Fruit fly (Drosophila melanogaster) whole organism, embryonic: ENCODE results near the gene ast.

Source experiments
- Adf1 ChIP-seq: fragments of 200-800 bp; sonication (Bioruptor generic); IDR thresholded peaks from 2 replicates; pipeline ENCODE4 v1.3.6; 2022; ENCODE audit warnings: missing biosample characterization, missing genetic modification characterization
- Awh ChIP-seq: fragments of 200-800 bp; sonication (Bioruptor generic); IDR thresholded peaks from 2 replicates; pipeline ENCODE4, ENCODE4 v1.3.6; 2022; ENCODE audit warnings: missing biosample characterization, missing genetic modification characterization
- Bteb2 ChIP-seq: fragments of 200-800 bp; sonication (Bioruptor generic); optimal IDR thresholded peaks from 2 replicates; lab custom pipeline; 2016; ENCODE audit warnings: missing biosample characterization, missing genetic modification characterization
- C15 ChIP-seq: fragments of 200-800 bp; sonication (Bioruptor generic); IDR thresholded peaks from 3 replicates; pipeline ENCODE4 v1.3.6; 2022; ENCODE audit warnings: missing biosample characterization, missing genetic modification characterization
- CG10979 ChIP-seq: fragments of 200-800 bp; sonication (Bioruptor generic); optimal IDR thresholded peaks from 2 replicates; lab custom pipeline; 2018; ENCODE audit warnings: missing biosample characterization, mild to moderate bottlenecking, missing genetic modification characterization, moderate library complexity
- CG12104 ChIP-seq: fragments of 200-800 bp; sonication (Bioruptor generic); optimal IDR thresholded peaks from 3 replicates; lab custom pipeline; 2016; ENCODE audit warnings: missing biosample characterization, missing genetic modification characterization
- CG12219 ChIP-seq: fragments of 200-800 bp; sonication (Bioruptor generic); optimal IDR thresholded peaks from 3 replicates; lab custom pipeline; 2018; ENCODE audit warnings: missing biosample characterization, mild to moderate bottlenecking, missing genetic modification characterization
- CG12236 ChIP-seq: fragments of 200-800 bp; sonication (Bioruptor generic); optimal IDR thresholded peaks from 2 replicates; lab custom pipeline; 2016; ENCODE audit warnings: missing biosample characterization, missing genetic modification characterization
- CG12299 ChIP-seq: fragments of 200-800 bp; sonication (Bioruptor generic); optimal IDR thresholded peaks from 2 replicates; lab custom pipeline; 2018; ENCODE audit warnings: missing biosample characterization, mild to moderate bottlenecking, missing genetic modification characterization
- CG12659 ChIP-seq: fragments of 200-800 bp; sonication (Bioruptor generic); optimal IDR thresholded peaks from 3 replicates; lab custom pipeline; 2017; ENCODE audit warnings: mild to moderate bottlenecking, missing biosample characterization, missing genetic modification reagents, missing genetic modification characterization
- CG12769 ChIP-seq: fragments of 200-800 bp; sonication (Bioruptor generic); optimal IDR thresholded peaks from 2 replicates; lab custom pipeline; 2019; ENCODE audit warnings: missing biosample characterization, mild to moderate bottlenecking, missing genetic modification characterization, moderate library complexity
- CG15011 ChIP-seq: fragments of 200-800 bp; sonication (Bioruptor generic); optimal IDR thresholded peaks from 3 replicates; lab custom pipeline; 2018; ENCODE audit warnings: missing biosample characterization, mild to moderate bottlenecking, missing genetic modification characterization
- CG1529 ChIP-seq: fragments of 200-800 bp; sonication (Bioruptor generic); optimal IDR thresholded peaks from 3 replicates; lab custom pipeline; 2018; ENCODE audit warnings: missing biosample characterization, missing genetic modification characterization
- CG1603 ChIP-seq: fragments of 200-800 bp; sonication (Bioruptor generic); optimal IDR thresholded peaks from 2 replicates; lab custom pipeline; 2019; ENCODE audit warnings: missing biosample characterization, mild to moderate bottlenecking, missing genetic modification characterization, moderate library complexity
- CG1647 ChIP-seq: fragments of 200-800 bp; sonication (Bioruptor generic); optimal IDR thresholded peaks from 3 replicates; lab custom pipeline; 2016; ENCODE audit warnings: missing biosample characterization, missing genetic modification characterization
- CG18599 ChIP-seq: fragments of 200-800 bp; sonication (Bioruptor generic); optimal IDR thresholded peaks from 3 replicates; lab custom pipeline; 2017; ENCODE audit warnings: missing biosample characterization, missing genetic modification characterization, mild to moderate bottlenecking, moderate library complexity, missing genetic modification reagents
- CG2129 ChIP-seq: fragments of 200-800 bp; sonication (Bioruptor generic); IDR thresholded peaks from 2 replicates; pipeline ENCODE4 v1.3.6; 2022; ENCODE audit warnings: missing biosample characterization, missing genetic modification characterization; ENCODE audit not compliant: partially characterized antibody
- CG31224 ChIP-seq: fragments of 200-800 bp; sonication (Bioruptor generic); IDR thresholded peaks from 2 replicates; pipeline ENCODE4 v1.3.6; 2022; ENCODE audit warnings: missing biosample characterization, missing genetic modification characterization
- CG32772 ChIP-seq: fragments of 200-800 bp; sonication (Bioruptor generic); IDR thresholded peaks from 2 replicates; pipeline ENCODE4 v1.3.6; 2022; ENCODE audit warnings: missing biosample characterization, missing genetic modification characterization
- CG3995 ChIP-seq: fragments of 200-800 bp; sonication (Bioruptor generic); optimal IDR thresholded peaks from 3 replicates; lab custom pipeline; 2016; ENCODE audit warnings: missing biosample characterization, missing genetic modification characterization
- CG4617 ChIP-seq: fragments of 200-800 bp; sonication (Bioruptor generic); optimal IDR thresholded peaks from 3 replicates; lab custom pipeline; 2016; ENCODE audit warnings: missing biosample characterization, missing genetic modification characterization, borderline replicate concordance
- CG4854 ChIP-seq: fragments of 200-800 bp; sonication (Bioruptor generic); optimal IDR thresholded peaks from 2 replicates; lab custom pipeline; 2016; ENCODE audit warnings: missing biosample characterization, missing genetic modification characterization, inconsistent platforms
- CG6272 ChIP-seq: fragments of 200-800 bp; sonication (Bioruptor generic); IDR thresholded peaks from 2 replicates; pipeline ENCODE4 v1.3.6; 2022; ENCODE audit warnings: missing biosample characterization, missing genetic modification characterization
- CG7745 ChIP-seq: fragments of 200-800 bp; sonication (Bioruptor generic); optimal IDR thresholded peaks from 2 replicates; lab custom pipeline; 2018; ENCODE audit warnings: missing biosample characterization, mild to moderate bottlenecking, missing genetic modification characterization, moderate library complexity
- CG7928 ChIP-seq: fragments of 200-800 bp; sonication (Bioruptor generic); optimal IDR thresholded peaks from 2 replicates; lab custom pipeline; 2017; ENCODE audit warnings: missing biosample characterization, mild to moderate bottlenecking, missing genetic modification characterization
- CG8281 ChIP-seq: fragments of 200-800 bp; sonication (Bioruptor generic); optimal IDR thresholded peaks from 2 replicates; lab custom pipeline; 2018; ENCODE audit warnings: missing biosample characterization, mild to moderate bottlenecking, missing genetic modification characterization, moderate library complexity
- CG8924 ChIP-seq: fragments of 200-800 bp; optimal IDR thresholded peaks from 3 replicates; lab custom pipeline; 2019; ENCODE audit warnings: missing biosample characterization, mild to moderate bottlenecking, missing genetic modification characterization, moderate library complexity
- Eip74EF ChIP-seq, 2 experiments: fragments of 200-800 bp in 1 of 2; fragments of >200 bp in 1 of 2; sonication (Bioruptor generic) in 1 of 2; optimal IDR thresholded peaks; 2 replicates each; lab custom pipeline; 2017 to 2019; ENCODE audit warnings: missing biosample characterization in 2 of 2, missing genetic modification characterization in 2 of 2, mild to moderate bottlenecking in 1 of 2, moderate library complexity in 1 of 2
- Elba2 ChIP-seq: fragments of 200-800 bp; sonication (Bioruptor generic); optimal IDR thresholded peaks from 3 replicates; lab custom pipeline; 2016; ENCODE audit warnings: missing biosample characterization, missing genetic modification characterization
- Gug ChIP-seq: fragments of 200-800 bp; sonication (Bioruptor generic); IDR thresholded peaks from 4 replicates; pipeline ENCODE4 v1.3.6; 2022; ENCODE audit warnings: missing biosample characterization, missing genetic modification characterization
- MBD-R2 ChIP-seq: fragments of 200-800 bp; sonication (Bioruptor generic); IDR thresholded peaks from 2 replicates; pipeline ENCODE4 v1.3.6; 2022; ENCODE audit warnings: missing biosample characterization, missing genetic modification characterization
- Ravus ChIP-seq: fragments of 200-800 bp; sonication (Bioruptor generic); IDR thresholded peaks from 2 replicates; pipeline ENCODE4 v1.3.6; 2022; ENCODE audit warnings: missing biosample characterization, missing genetic modification characterization
- Taf1 ChIP-seq: fragments of 200-800 bp; sonication (Bioruptor generic); IDR thresholded peaks from 2 replicates; pipeline ENCODE4 v1.3.6; 2022; ENCODE audit warnings: missing biosample characterization, missing genetic modification characterization
- al ChIP-seq: fragments of 200-800 bp; sonication (Bioruptor generic); IDR thresholded peaks from 2 replicates; pipeline ENCODE4 v1.3.6; 2022; ENCODE audit warnings: missing biosample characterization, missing genetic modification characterization
- chif ChIP-seq, 2 experiments: fragments of 200-800 bp; sonication (Bioruptor generic); optimal IDR thresholded peaks; 3 replicates each; lab custom pipeline; 2016; ENCODE audit warnings: missing biosample characterization in 2 of 2, missing genetic modification characterization in 2 of 2
- ems ChIP-seq: fragments of 200-800 bp; sonication (Bioruptor generic); optimal IDR thresholded peaks from 3 replicates; lab custom pipeline; 2016; ENCODE audit warnings: missing biosample characterization, missing genetic modification characterization
- fd64A ChIP-seq: fragments of 200-800 bp; sonication (Bioruptor generic); optimal IDR thresholded peaks from 3 replicates; lab custom pipeline; 2018; ENCODE audit warnings: missing biosample characterization, mild to moderate bottlenecking, missing genetic modification characterization
- gce ChIP-seq: fragments of 200-800 bp; sonication (Bioruptor generic); IDR thresholded peaks from 3 replicates; pipeline ENCODE4 v1.3.6; 2022; ENCODE audit warnings: missing biosample characterization, missing genetic modification characterization
- her ChIP-seq: fragments of 200-800 bp; sonication (Bioruptor generic); optimal IDR thresholded peaks from 2 replicates; lab custom pipeline; 2016; ENCODE audit warnings: missing biosample characterization, missing genetic modification characterization
- jigr1 ChIP-seq: fragments of 200-800 bp; sonication (Bioruptor generic); IDR thresholded peaks from 3 replicates; pipeline ENCODE4 v1.3.6; 2022; ENCODE audit warnings: missing biosample characterization, missing genetic modification characterization
- jing ChIP-seq: fragments of 200-800 bp; sonication (Bioruptor generic); optimal IDR thresholded peaks from 2 replicates; lab custom pipeline; 2018; ENCODE audit warnings: missing biosample characterization, mild to moderate bottlenecking, missing genetic modification characterization
- kah ChIP-seq: fragments of 200-800 bp; sonication (Bioruptor generic); optimal IDR thresholded peaks from 2 replicates; lab custom pipeline; 2018; ENCODE audit warnings: missing biosample characterization, mild to moderate bottlenecking, missing genetic modification characterization
- nerfin-2 ChIP-seq: fragments of 200-800 bp; sonication (Bioruptor generic); IDR thresholded peaks from 2 replicates; pipeline ENCODE4 v1.3.6; 2022; ENCODE audit warnings: missing biosample characterization, missing genetic modification characterization; ENCODE audit not compliant: partially characterized antibody
- row ChIP-seq: fragments of 200-800 bp; sonication (Bioruptor generic); IDR thresholded peaks from 3 replicates; pipeline ENCODE4 v1.3.6; 2022; ENCODE audit warnings: missing biosample characterization, missing genetic modification characterization
- sd ChIP-seq: fragments of 200-800 bp; sonication (Bioruptor generic); optimal IDR thresholded peaks from 3 replicates; lab custom pipeline; 2018; ENCODE audit warnings: missing biosample characterization, mild to moderate bottlenecking, missing genetic modification characterization, moderate library complexity
- tap ChIP-seq: fragments of 200-800 bp; optimal IDR thresholded peaks from 3 replicates; lab custom pipeline; 2019; ENCODE audit warnings: missing biosample characterization, mild to moderate bottlenecking, missing genetic modification characterization, moderate library complexity
- trem ChIP-seq: fragments of 200-800 bp; optimal IDR thresholded peaks from 3 replicates; lab custom pipeline; 2019; ENCODE audit warnings: missing biosample characterization, mild to moderate bottlenecking, missing genetic modification characterization, moderate library complexity
- vfl ChIP-seq: fragments of 200-800 bp; sonication (Bioruptor generic); optimal IDR thresholded peaks from 2 replicates; lab custom pipeline; 2016; ENCODE audit warnings: missing biosample characterization, missing genetic modification characterization
- wek ChIP-seq: fragments of 200-800 bp; sonication (Bioruptor generic); optimal IDR thresholded peaks from 3 replicates; lab custom pipeline; 2018; ENCODE audit warnings: missing biosample characterization, mild to moderate bottlenecking, missing genetic modification characterization, moderate library complexity
- z ChIP-seq: fragments of 200-800 bp; sonication (Bioruptor generic); IDR thresholded peaks from 3 replicates; pipeline ENCODE4 v1.3.6; 2022; ENCODE audit warnings: missing biosample characterization, missing genetic modification characterization

Gene ast

dm6 chr2L:1075753-1076152 lies 2.0 kb upstream of the ast start (continued):
- TF ChIP-seq CG7745 (tag; lab: Kevin White, UChicago) (peak; percentile 23), CG18599 (GFP tag; lab: Kevin White, UChicago) (peak; percentile 73), tap (peak; percentile 80), CG12104 (GFP tag; lab: Kevin White, UChicago) (peak; percentile 74), Awh (GFP tag; lab: Robert Waterston, UW) (peak; percentile 95), z (GFP tag; lab: Robert Waterston, UW) (peak; percentile 64; the same call in 1 of the 3 replicates), nerfin-2 (no peak), CG4617 (GFP tag; lab: Kevin White, UChicago) (peak; percentile 90), kah (peak; percentile 68), CG8281 (tag; lab: Kevin White, UChicago) (peak; percentile 61), wek (GFP tag; lab: Kevin White, UChicago) (peak; percentile 66), Gug (GFP tag; lab: Robert Waterston, UW) (peak; percentile 95), CG1529 (GFP tag; lab: Kevin White, UChicago) (peak; percentile 91), CG1647 (GFP tag; lab: Kevin White, UChicago) (peak; percentile 93), CG1603 (peak; percentile 98), CG12236 (peak; percentile 95), trem (tag; lab: Kevin White, UChicago) (peak; percentile 88), gce (GFP tag; lab: Robert Waterston, UW) (peak; percentile 91), sd (tag; lab: Kevin White, UChicago) (peak; percentile 29), CG31224 (GFP tag; lab: Robert Waterston, UW) (peak; percentile 70), MBD-R2 (GFP tag; lab: Robert Waterston, UW) (peak; percentile 60; the same call in 1 of the 2 replicates), fd64A (peak; percentile 80), CG12219 (GFP tag; lab: Kevin White, UChicago) (peak; percentile 89), CG4854 (GFP tag; lab: Kevin White, UChicago) (peak; percentile 80), CG7928 (GFP tag; lab: Kevin White, UChicago) (no peak), Eip74EF (GFP tag; optimal IDR thresholded peaks at IDR 0.05; lab: Kevin White, UChicago) (peak in 1 of 2 experiments; percentile 81), jigr1 (peak; percentile 90), Adf1 (peak; percentile 34; the same call in 1 of the 2 replicates), CG12299 (peak; percentile 66), ems (GFP tag; lab: Kevin White, UChicago) (peak; percentile 92), CG8924 (tag; lab: Kevin White, UChicago) (peak; percentile 93), CG3995 (GFP tag; lab: Kevin White, UChicago) (no peak), Taf1 (GFP tag; lab: Robert Waterston, UW) (peak; percentile 45; the same call in 1 of the 2 replicates), CG15011 (GFP tag; lab: Kevin White, UChicago) (peak; percentile 58), vfl (GFP tag; lab: Kevin White, UChicago) (peak; percentile 76), al (GFP tag; lab: Robert Waterston, UW) (peak; percentile 43; the same call in 1 of the 2 replicates), Bteb2 (GFP tag; lab: Kevin White, UChicago) (peak; percentile 72), CG12659 (GFP tag; lab: Kevin White, UChicago) (peak; percentile 82), CG32772 (GFP tag; lab: Robert Waterston, UW) (peak; percentile 95), chif (GFP tag; optimal IDR thresholded peaks at IDR 0.05; lab: Kevin White, UChicago) (peak; percentile 96 to 98), CG2129 (GFP tag; lab: Robert Waterston, UW) (no peak), Ravus (GFP tag; lab: Robert Waterston, UW) (peak; percentile 79), CG12769 (tag; lab: Kevin White, UChicago) (peak; percentile 94), CG10979 (tag; lab: Kevin White, UChicago) (peak; percentile 95), Elba2 (GFP tag; lab: Kevin White, UChicago) (peak; percentile 49), CG6272 (GFP tag; lab: Robert Waterston, UW) (peak; percentile 82), row (peak; percentile 96), her (GFP tag; lab: Kevin White, UChicago) (peak; percentile 90), jing (GFP tag; lab: Kevin White, UChicago) (peak; percentile 92), C15 (peak; percentile 14; the same call in 1 of the 3 replicates)
